Worm (Caenorhabditis elegans): Measurements from ENCODE around the gene unc-83.

The unc-83 gene

ce11 chrV:6488849-6489248, 24.0 kb downstream of the unc-83 start, which contains the start of gene lec-10:
Gene lec-10 (minus strand): TSS chrV:6489120.
- TF ChIP-seq pha-4 (tag; optimal IDR thresholded peaks at IDR 0.05) (no peak), elt-2 (tag; optimal IDR thresholded peaks at IDR 0.05) (peak; percentile 61)

- TF ChIP-seq nfya-1 (tag; optimal IDR thresholded peaks at IDR 0.05) (no peak), elt-2 (tag; optimal IDR thresholded peaks at IDR 0.05) (peak; percentile 95)
Measured at ce11 chrV:6492497-6492896, 27.6 kb downstream of the unc-83 start.

- TF ChIP-seq nhr-11 (tag; optimal IDR thresholded peaks at IDR 0.05) = peak; percentile 42
- TF ChIP-seq syd-9 (tag; optimal IDR thresholded peaks at IDR 0.05) = no peak
Measured at ce11 chrV:6493821-6494220, 29.0 kb downstream of the unc-83 start, which contains the start of gene cpt-6. Gene cpt-6 (minus strand): TSS chrV:6493921.

- TF ChIP-seq sdc-2 (tag; optimal IDR thresholded peaks at IDR 0.05) = no peak
Measured at ce11 chrV:6495353-6495752, 30.5 kb downstream of the unc-83 start.

ce11 chrV:6496611-6497158, 31.8 kb downstream of the unc-83 start, which contains the start of gene dgtr-1:
Gene dgtr-1 (plus strand): TSS chrV:6497108.
- no peak for TF ChIP-seq ceh-6 (GFP tag; optimal IDR thresholded peaks at IDR 0.05)
- no peak for TF ChIP-seq sox-2 (GFP tag; IDR thresholded peaks at IDR 0.05)
- TF ChIP-seq hlh-13 (GFP tag; optimal IDR thresholded peaks at IDR 0.05) = no peak
- no peak for TF ChIP-seq ceh-34 (tag; optimal IDR thresholded peaks at IDR 0.05)
- no peak for TF ChIP-seq ceh-2 (tag; optimal IDR thresholded peaks at IDR 0.05)
- no peak for TF ChIP-seq ceh-14 (tag; optimal IDR thresholded peaks at IDR 0.05)
- TF ChIP-seq fkh-6 (tag; optimal IDR thresholded peaks at IDR 0.05) = no peak
- TF ChIP-seq sox-4 (tag; optimal IDR thresholded peaks at IDR 0.05) = no peak
- TF ChIP-seq pha-4 (tag; optimal IDR thresholded peaks at IDR 0.05) = no peak
- TF ChIP-seq elt-2 (tag; optimal IDR thresholded peaks at IDR 0.05) = no peak
- TF ChIP-seq eyg-1 (tag; optimal IDR thresholded peaks at IDR 0.05) = no peak
- no peak for TF ChIP-seq unc-86 (tag; optimal IDR thresholded peaks at IDR 0.05)
- no peak for TF ChIP-seq unc-3 (GFP tag; conservative IDR thresholded peaks at IDR 0.05)
- TF ChIP-seq unc-3 (tag; optimal IDR thresholded peaks at IDR 0.05) = no peak
- no peak for TF ChIP-seq tbx-7 (tag; optimal IDR thresholded peaks at IDR 0.05)
- no peak for TF ChIP-seq ceh-48 (tag; optimal IDR thresholded peaks at IDR 0.05)
- TF ChIP-seq pqm-1 (tag; optimal IDR thresholded peaks at IDR 0.05) = no peak

- TF ChIP-seq ets-4 (tag; optimal IDR thresholded peaks at IDR 0.05) (no peak), ahr-1 (tag; optimal IDR thresholded peaks at IDR 0.05) (no peak), ceh-31 (tag; optimal IDR thresholded peaks at IDR 0.05) (no peak)
Measured at ce11 chrV:6498441-6498840, 33.6 kb downstream of the unc-83 start.

- TF ChIP-seq ceh-34 (tag; optimal IDR thresholded peaks at IDR 0.05) (no peak), ceh-9 (tag; optimal IDR thresholded peaks at IDR 0.05) (no peak), tbx-7 (tag; optimal IDR thresholded peaks at IDR 0.05) (no peak), ceh-45 (GFP tag; IDR thresholded peaks at IDR 0.05) (no peak), fkh-6 (tag; optimal IDR thresholded peaks at IDR 0.05) (no peak)
Measured at ce11 chrV:6498903-6499302, 34.0 kb downstream of the unc-83 start, which contains the start of gene W01A11.1. Gene W01A11.1 (plus strand): TSS chrV:6499224.

ce11 chrV:6503158-6503557, 38.3 kb downstream of the unc-83 start:
- TF ChIP-seq unc-55 (GFP tag; optimal IDR thresholded peaks at IDR 0.05) (peak; percentile 59), pqm-1 (tag; optimal IDR thresholded peaks at IDR 0.05) (no peak)
